Worm (Caenorhabditis elegans) whole organism, mixed stage, embryonic: ENCODE results near the gene fntb-1.

Source experiments
- bed-3 ChIP-seq: fragments of 200-800 bp; sonication (Bioruptor generic); optimal IDR thresholded peaks from 3 replicates; lab custom pipeline; 2018; ENCODE audit warnings: mild to moderate bottlenecking, missing genetic modification characterization, moderate library complexity, missing compliant biosample characterization
- blmp-1 ChIP-seq: fragments of 150-350 bp; optimal IDR thresholded peaks from 2 replicates; lab custom pipeline; 2014; ENCODE audit warnings: missing biosample characterization, missing genetic modification characterization
- ceh-39 ChIP-seq: fragments of 150-350 bp; optimal IDR thresholded peaks from 2 replicates; lab custom pipeline; 2014; ENCODE audit warnings: missing biosample characterization, missing genetic modification characterization
- ceh-43 ChIP-seq: fragments of 200-800 bp; sonication (Bioruptor generic); optimal IDR thresholded peaks from 2 replicates; lab custom pipeline; 2018; ENCODE audit warnings: mild to moderate bottlenecking, missing genetic modification characterization, moderate library complexity, missing compliant biosample characterization
- ceh-83 ChIP-seq: fragments of 200-800 bp; sonication (Bioruptor generic); optimal IDR thresholded peaks from 2 replicates; lab custom pipeline; 2018; ENCODE audit warnings: mild to moderate bottlenecking, missing genetic modification characterization, missing compliant biosample characterization
- ces-1 ChIP-seq: fragments of 150-350 bp; optimal IDR thresholded peaks from 2 replicates; lab custom pipeline; 2014; ENCODE audit warnings: missing biosample characterization, missing genetic modification reagents, missing genetic modification characterization
- cnd-1 ChIP-seq: fragments of 200-800 bp; sonication (Bioruptor generic); optimal IDR thresholded peaks from 2 replicates; lab custom pipeline; 2018; ENCODE audit warnings: mild to moderate bottlenecking, missing genetic modification characterization, missing compliant biosample characterization
- drap-1 ChIP-seq: fragments of 200-800 bp; sonication (Bioruptor generic); optimal IDR thresholded peaks from 3 replicates; lab custom pipeline; 2018; ENCODE audit warnings: mild to moderate bottlenecking, missing genetic modification characterization, missing compliant biosample characterization
- elt-1 ChIP-seq: sonication (generic microtip); optimal IDR thresholded peaks from 2 replicates; lab custom pipeline; 2017; ENCODE audit warnings: missing genetic modification characterization, mild to moderate bottlenecking, missing compliant biosample characterization, antibody characterized with exemption, moderate library complexity, borderline replicate concordance; ENCODE audit not compliant: insufficient read depth
- elt-3 ChIP-seq: fragments of 150-350 bp; optimal IDR thresholded peaks from 2 replicates; lab custom pipeline; 2014; ENCODE audit warnings: missing biosample characterization, missing genetic modification characterization
- flh-1 ChIP-seq: fragments of 200-800 bp; sonication (Bioruptor generic); optimal IDR thresholded peaks from 2 replicates; lab custom pipeline; 2018; ENCODE audit warnings: mild to moderate bottlenecking, missing genetic modification characterization, moderate library complexity, missing compliant biosample characterization
- ham-2 ChIP-seq: fragments of 200-800 bp; sonication (Bioruptor generic); optimal IDR thresholded peaks from 2 replicates; lab custom pipeline; 2018; ENCODE audit warnings: mild to moderate bottlenecking, missing genetic modification characterization, missing compliant biosample characterization
- hlh-1 ChIP-seq: fragments of 150-350 bp; optimal IDR thresholded peaks from 2 replicates; lab custom pipeline; 2014; ENCODE audit warnings: missing biosample characterization, missing genetic modification reagents, missing genetic modification characterization
- lin-32 ChIP-seq: fragments of 200-800 bp; sonication (Bioruptor generic); optimal IDR thresholded peaks from 2 replicates; lab custom pipeline; 2018; ENCODE audit warnings: mild to moderate bottlenecking, missing genetic modification characterization, missing compliant biosample characterization
- lsy-2 ChIP-seq: fragments of 150-350 bp; optimal IDR thresholded peaks from 2 replicates; lab custom pipeline; 2014; ENCODE audit warnings: missing biosample characterization, missing genetic modification characterization
- mep-1 ChIP-seq: fragments of 150-350 bp; optimal IDR thresholded peaks from 2 replicates; lab custom pipeline; 2017; ENCODE audit warnings: missing biosample characterization, missing genetic modification reagents, missing genetic modification characterization, inconsistent platforms
- mls-2 ChIP-seq: sonication (generic microtip); optimal IDR thresholded peaks from 2 replicates; lab custom pipeline; 2016; ENCODE audit warnings: mild to moderate bottlenecking, missing genetic modification characterization, moderate library complexity, missing compliant biosample characterization
- nhr-12 ChIP-seq: fragments of 150-350 bp; optimal IDR thresholded peaks from 2 replicates; lab custom pipeline; 2014; ENCODE audit warnings: missing biosample characterization, missing genetic modification characterization
- nhr-2 ChIP-seq: fragments of 150-350 bp; optimal IDR thresholded peaks from 2 replicates; lab custom pipeline; 2014; ENCODE audit warnings: missing biosample characterization, missing genetic modification characterization
- nhr-237 ChIP-seq: fragments of 150-350 bp; optimal IDR thresholded peaks from 2 replicates; lab custom pipeline; 2014; ENCODE audit warnings: missing biosample characterization, missing genetic modification characterization
- nhr-76 ChIP-seq: sonication (generic microtip); optimal IDR thresholded peaks from 2 replicates; lab custom pipeline; 2017; ENCODE audit warnings: missing biosample characterization, missing genetic modification characterization
- pha-4 ChIP-seq: fragments of 150-350 bp; optimal IDR thresholded peaks from 2 replicates; lab custom pipeline; 2018; ENCODE audit warnings: missing biosample characterization, missing genetic modification reagents, missing genetic modification characterization
- sem-2 ChIP-seq: fragments of 200-800 bp; sonication (Bioruptor generic); optimal IDR thresholded peaks from 2 replicates; lab custom pipeline; 2018; ENCODE audit warnings: mild to moderate bottlenecking, missing genetic modification characterization, missing compliant biosample characterization
- snpc-4 ChIP-seq: fragments of 150-350 bp; optimal IDR thresholded peaks from 2 replicates; lab custom pipeline; 2014; ENCODE audit warnings: missing biosample characterization, missing genetic modification characterization
- sptf-1 ChIP-seq: sonication (generic microtip); optimal IDR thresholded peaks from 2 replicates; lab custom pipeline; 2017; ENCODE audit warnings: mild to moderate bottlenecking, missing genetic modification characterization, moderate library complexity, missing compliant biosample characterization
- tbx-8 ChIP-seq: fragments of 200-800 bp; sonication (Bioruptor generic); optimal IDR thresholded peaks from 2 replicates; lab custom pipeline; 2018; ENCODE audit warnings: mild to moderate bottlenecking, missing genetic modification characterization, moderate library complexity, missing compliant biosample characterization
- unc-39 ChIP-seq: fragments of 150-350 bp; optimal IDR thresholded peaks from 2 replicates; lab custom pipeline; 2014; ENCODE audit warnings: missing biosample characterization, missing genetic modification characterization
- unc-62 ChIP-seq: fragments of 150-350 bp; optimal IDR thresholded peaks from 2 replicates; lab custom pipeline; 2014; ENCODE audit warnings: missing biosample characterization, missing genetic modification reagents, missing genetic modification characterization
- zip-8 ChIP-seq: fragments of 150-350 bp; optimal IDR thresholded peaks from 2 replicates; lab custom pipeline; 2014; ENCODE audit warnings: missing biosample characterization, missing genetic modification characterization
- ztf-11 ChIP-seq: fragments of 150-350 bp; optimal IDR thresholded peaks from 2 replicates; lab custom pipeline; 2014; ENCODE audit warnings: missing biosample characterization, missing genetic modification characterization

The fntb-1 gene

ce11 chrV:14447240-14447763 lies at the start of gene fntb-1, which contains the start of gene dlat-1:
Gene fntb-1 (plus strand): TSS chrV:14447651.
Gene dlat-1 (minus strand): TSS chrV:14447290.
- TF ChIP-seq sem-2 (no peak), tbx-8 (GFP tag; lab: Kevin White, UChicago) (no peak), ceh-83 (GFP tag; lab: Kevin White, UChicago) (no peak), sptf-1 (tag; lab: Kevin White, UChicago) (no peak)

ce11 chrV:14405647-14406046 lies 41.8 kb upstream of the fntb-1 start:
- no peak for TF ChIP-seq nhr-12 (tag; lab: Kevin White, UChicago)
- no peak for TF ChIP-seq pha-4
- TF ChIP-seq blmp-1 (tag; lab: Kevin White, UChicago): no peak
- no peak for TF ChIP-seq lsy-2 (tag; lab: Kevin White, UChicago)
- TF ChIP-seq mls-2: no peak
- TF ChIP-seq unc-62 (GFP tag; lab: Kevin White, UChicago): no peak
- TF ChIP-seq tbx-8 (GFP tag; lab: Kevin White, UChicago): no peak
- TF ChIP-seq ceh-43 (GFP tag; lab: Kevin White, UChicago): no peak
- TF ChIP-seq unc-39 (tag; lab: Kevin White, UChicago): no peak
- no peak for TF ChIP-seq hlh-1
- TF ChIP-seq snpc-4 (tag; lab: Kevin White, UChicago): no peak
- TF ChIP-seq elt-1 (tag; lab: Kevin White, UChicago): no peak
- no peak for TF ChIP-seq nhr-237 (tag; lab: Kevin White, UChicago)
- TF ChIP-seq nhr-2: no peak
- TF ChIP-seq sem-2: no peak

ce11 chrV:14408774-14409173 lies 38.7 kb upstream of the fntb-1 start, which contains the start of gene gnrr-2:
Gene gnrr-2 (plus strand): TSS chrV:14409074.
- TF ChIP-seq elt-1 (tag; lab: Kevin White, UChicago) (no peak), ham-2 (GFP tag; lab: Kevin White, UChicago) (no peak), bed-3 (GFP tag; lab: Kevin White, UChicago) (no peak), ztf-11 (no peak), sem-2 (no peak), nhr-237 (tag; lab: Kevin White, UChicago) (no peak), unc-62 (GFP tag; lab: Kevin White, UChicago) (no peak), pha-4 (no peak), blmp-1 (tag; lab: Kevin White, UChicago) (no peak), snpc-4 (tag; lab: Kevin White, UChicago) (no peak), unc-39 (tag; lab: Kevin White, UChicago) (no peak), nhr-2 (no peak)
- TF ChIP-seq, all 35 proteins: peak for 0

- TF ChIP-seq ceh-39 (tag; lab: Kevin White, UChicago) (no peak), nhr-237 (tag; lab: Kevin White, UChicago) (no peak), zip-8 (tag; lab: Kevin White, UChicago) (no peak), flh-1 (GFP tag; lab: Kevin White, UChicago) (no peak), sptf-1 (tag; lab: Kevin White, UChicago) (no peak), cnd-1 (tag; lab: Kevin White, UChicago) (no peak), ztf-11 (no peak), bed-3 (GFP tag; lab: Kevin White, UChicago) (no peak), snpc-4 (tag; lab: Kevin White, UChicago) (no peak), mep-1 (tag; lab: Kevin White, UChicago) (no peak), mls-2 (no peak), lin-32 (GFP tag; lab: Kevin White, UChicago) (no peak), ceh-43 (GFP tag; lab: Kevin White, UChicago) (no peak), ces-1 (GFP tag; lab: Kevin White, UChicago) (no peak), nhr-12 (tag; lab: Kevin White, UChicago) (no peak), hlh-1 (no peak), elt-1 (tag; lab: Kevin White, UChicago) (no peak), unc-39 (tag; lab: Kevin White, UChicago) (no peak), nhr-76 (tag; lab: Kevin White, UChicago) (no peak), unc-62 (GFP tag; lab: Kevin White, UChicago) (no peak)
Measured at ce11 chrV:14409905-14410304, 37.5 kb upstream of the fntb-1 start.

ce11 chrV:14411989-14412388 lies 35.5 kb upstream of the fntb-1 start:
- TF ChIP-seq unc-39 (tag; lab: Kevin White, UChicago) (no peak), zip-8 (tag; lab: Kevin White, UChicago) (no peak), elt-3 (tag; lab: Kevin White, UChicago) (no peak), tbx-8 (GFP tag; lab: Kevin White, UChicago) (no peak), drap-1 (GFP tag; lab: Kevin White, UChicago) (no peak), ham-2 (GFP tag; lab: Kevin White, UChicago) (no peak)
- TF ChIP-seq, all 35 proteins: peak for 0
